Worm (Caenorhabditis elegans): Measurements from ENCODE around the gene T23C6.4.

Gene T23C6.4

ce11 chrX:17149877-17150490, at the start of gene T23C6.4:
Gene T23C6.4 (minus strand): TSS chrX:17149927.
- TF ChIP-seq nfya-1 (tag; optimal IDR thresholded peaks at IDR 0.05) (peak; percentile 3), eyg-1 (tag; optimal IDR thresholded peaks at IDR 0.05) (no peak), unc-42 (tag; optimal IDR thresholded peaks at IDR 0.05) (no peak), sdc-2 (tag; optimal IDR thresholded peaks at IDR 0.05) (peak; percentile 32), ceh-6 (GFP tag; optimal IDR thresholded peaks at IDR 0.05) (no peak), hlh-13 (GFP tag; optimal IDR thresholded peaks at IDR 0.05) (no peak), F13H6.1 (tag; optimal IDR thresholded peaks at IDR 0.05) (no peak), K09A11.1 (tag; optimal IDR thresholded peaks at IDR 0.05; ENCODE audit: insufficient read depth) (no peak)

DNA sequence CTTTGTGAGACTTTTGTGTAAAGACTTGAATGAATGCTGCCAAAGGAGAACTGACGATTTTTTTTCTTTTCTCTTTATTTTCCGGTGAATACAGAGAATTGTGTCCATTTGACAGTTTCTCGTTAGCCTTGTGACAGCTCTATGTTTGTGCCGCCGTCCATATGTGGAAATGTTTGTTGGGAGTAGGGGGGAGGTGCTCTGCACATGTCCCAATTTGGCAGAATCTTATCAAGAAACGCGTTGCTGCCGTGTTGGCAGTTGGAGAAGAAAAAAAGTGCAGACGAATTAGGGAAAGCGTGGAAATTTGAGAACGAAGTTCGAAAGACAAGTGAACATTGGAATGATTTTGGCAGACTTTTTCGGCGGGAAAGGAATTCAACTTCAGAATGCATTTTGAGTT, 48.1 kb upstream of the T23C6.4 start:
- TF ChIP-seq unc-55 (GFP tag; optimal IDR thresholded peaks at IDR 0.05) (no peak), nhr-11 (tag; optimal IDR thresholded peaks at IDR 0.05) (no peak)

DNA sequence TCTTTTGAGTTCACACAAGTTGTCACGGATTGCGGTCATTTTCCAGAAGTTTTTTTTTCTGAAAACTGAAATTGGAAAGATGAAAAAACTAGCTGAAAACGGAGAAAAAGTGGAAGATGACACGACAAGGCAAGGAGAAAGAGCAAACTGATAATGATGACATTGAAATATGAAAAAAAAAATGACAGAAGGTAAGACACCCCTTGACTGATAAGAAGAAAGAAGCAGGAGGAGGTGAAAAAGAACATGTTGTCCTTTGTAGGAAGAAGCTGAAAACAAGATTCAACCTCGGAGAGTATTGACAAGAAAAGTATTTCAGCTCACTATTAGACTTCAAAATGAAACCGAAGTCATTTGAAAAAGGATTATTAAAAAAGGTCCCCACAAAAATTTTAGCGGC, 45.4 kb upstream of the T23C6.4 start, which contains the start of gene B0302.5:
TSS of gene B0302.5 (minus strand) at position 58 of the 400 bp plus-strand sequence.
- no peak for TF ChIP-seq ceh-6 (GFP tag; optimal IDR thresholded peaks at IDR 0.05)
- no peak for TF ChIP-seq ceh-48 (tag; optimal IDR thresholded peaks at IDR 0.05)
- TF ChIP-seq fkh-10 (GFP tag; optimal IDR thresholded peaks at IDR 0.05): no peak
- no peak for TF ChIP-seq elt-2 (tag; optimal IDR thresholded peaks at IDR 0.05)
- TF ChIP-seq pqm-1 (tag; optimal IDR thresholded peaks at IDR 0.05): no peak
- TF ChIP-seq elt-4 (tag; optimal IDR thresholded peaks at IDR 0.05): no peak
- TF ChIP-seq unc-55 (GFP tag; optimal IDR thresholded peaks at IDR 0.05): no peak
- no peak for TF ChIP-seq unc-86 (tag; optimal IDR thresholded peaks at IDR 0.05)
- TF ChIP-seq pat-9 (tag; optimal IDR thresholded peaks at IDR 0.05): no peak
- TF ChIP-seq che-1 (tag; optimal IDR thresholded peaks at IDR 0.05): no peak
- TF ChIP-seq npax-4 (tag; optimal IDR thresholded peaks at IDR 0.05): no peak
- no peak for TF ChIP-seq mec-3 (tag; optimal IDR thresholded peaks at IDR 0.05; ENCODE audit: borderline replicate concordance)
- TF ChIP-seq nhr-11 (tag; optimal IDR thresholded peaks at IDR 0.05): no peak
- TF ChIP-seq T23F11.4 (GFP tag; optimal IDR thresholded peaks at IDR 0.05): no peak
- TF ChIP-seq C08G9.2 (tag; optimal IDR thresholded peaks at IDR 0.05): no peak

DNA sequence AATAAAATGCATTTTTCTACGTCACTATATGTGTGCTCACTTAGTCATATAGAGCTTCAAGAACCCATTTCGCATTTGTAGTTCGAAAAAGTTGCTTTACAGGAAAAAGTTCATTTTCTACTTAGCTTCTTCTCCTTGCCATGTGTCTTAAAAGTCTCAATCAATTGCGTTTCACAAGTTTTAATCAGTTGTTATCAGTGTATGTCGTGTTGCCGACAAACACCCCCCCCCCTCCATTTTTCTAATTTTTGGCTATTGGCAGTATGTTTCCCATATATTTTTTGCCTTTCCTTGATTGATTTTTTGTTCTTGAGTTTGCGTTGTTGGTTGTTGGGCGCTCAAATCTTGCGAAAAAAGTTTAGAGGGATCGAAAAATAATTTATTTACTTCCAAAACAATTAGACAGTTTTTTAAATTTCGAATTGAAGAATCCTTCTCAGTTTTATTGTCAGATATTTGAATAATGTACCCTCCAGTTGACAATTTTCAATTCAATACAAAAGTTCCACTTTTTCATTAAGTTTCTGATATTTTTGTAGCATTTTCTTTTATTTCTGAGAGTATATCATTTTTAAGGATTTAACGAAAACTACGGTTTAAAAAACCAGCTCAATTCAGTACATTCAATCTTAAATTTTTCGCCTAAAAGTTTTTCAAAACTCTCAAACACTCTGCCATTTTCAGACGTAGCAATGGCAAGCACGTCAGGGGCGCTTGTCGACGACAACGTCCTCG, 36.1 kb upstream of the T23C6.4 start, which contains the start of gene sid-3:
TSS of gene sid-3 (plus strand) at position 685 of the 735 bp plus-strand sequence.
- no peak for TF ChIP-seq pha-4 (tag; optimal IDR thresholded peaks at IDR 0.05)
- no peak for TF ChIP-seq ceh-48 (tag; optimal IDR thresholded peaks at IDR 0.05)
- no peak for TF ChIP-seq unc-3 (GFP tag; conservative IDR thresholded peaks at IDR 0.05)
- TF ChIP-seq unc-3 (tag; optimal IDR thresholded peaks at IDR 0.05): no peak
- TF ChIP-seq ahr-1 (tag; optimal IDR thresholded peaks at IDR 0.05): no peak
- TF ChIP-seq T23F11.4 (GFP tag; optimal IDR thresholded peaks at IDR 0.05): no peak
- no peak for TF ChIP-seq ceh-6 (GFP tag; optimal IDR thresholded peaks at IDR 0.05)
- TF ChIP-seq ceh-14 (tag; optimal IDR thresholded peaks at IDR 0.05): no peak
- TF ChIP-seq fkh-6 (tag; optimal IDR thresholded peaks at IDR 0.05): no peak
- TF ChIP-seq npax-4 (tag; optimal IDR thresholded peaks at IDR 0.05): no peak
- no peak for TF ChIP-seq nfya-1 (tag; optimal IDR thresholded peaks at IDR 0.05)
- TF ChIP-seq sdc-2 (tag; optimal IDR thresholded peaks at IDR 0.05): no peak
- TF ChIP-seq odd-2 (tag; optimal IDR thresholded peaks at IDR 0.05): no peak
- no peak for TF ChIP-seq ceh-31 (tag; optimal IDR thresholded peaks at IDR 0.05)
- TF ChIP-seq pat-9 (tag; optimal IDR thresholded peaks at IDR 0.05): no peak
- TF ChIP-seq che-1 (tag; optimal IDR thresholded peaks at IDR 0.05): no peak
- no peak for TF ChIP-seq elt-4 (tag; optimal IDR thresholded peaks at IDR 0.05)
- TF ChIP-seq elt-2 (tag; optimal IDR thresholded peaks at IDR 0.05): no peak
- no peak for TF ChIP-seq ceh-19 (GFP tag; optimal IDR thresholded peaks at IDR 0.05)
- TF ChIP-seq unc-55 (GFP tag; optimal IDR thresholded peaks at IDR 0.05): no peak
- no peak for TF ChIP-seq F13H6.1 (tag; optimal IDR thresholded peaks at IDR 0.05)

- peak; percentile 4 for TF ChIP-seq ceh-6 (GFP tag; optimal IDR thresholded peaks at IDR 0.05)
- no peak for TF ChIP-seq ceh-45 (GFP tag; IDR thresholded peaks at IDR 0.05)
- TF ChIP-seq madf-2 (tag; optimal IDR thresholded peaks at IDR 0.05): no peak
- peak; percentile 22 for TF ChIP-seq dve-1 (tag; optimal IDR thresholded peaks at IDR 0.05)
- no peak for TF ChIP-seq ahr-1 (tag; optimal IDR thresholded peaks at IDR 0.05)
- TF ChIP-seq ceh-19 (GFP tag; optimal IDR thresholded peaks at IDR 0.05): peak; percentile 72
- peak; percentile 21 for TF ChIP-seq ceh-48 (tag; optimal IDR thresholded peaks at IDR 0.05)
- TF ChIP-seq T23F11.4 (GFP tag; optimal IDR thresholded peaks at IDR 0.05): no peak
- peak; percentile 42 for TF ChIP-seq unc-42 (tag; optimal IDR thresholded peaks at IDR 0.05)
- no peak for TF ChIP-seq npax-4 (tag; optimal IDR thresholded peaks at IDR 0.05)
- no peak for TF ChIP-seq unc-86 (tag; optimal IDR thresholded peaks at IDR 0.05)
- TF ChIP-seq hlh-8 (tag; optimal IDR thresholded peaks at IDR 0.05): no peak
- TF ChIP-seq ceh-14 (tag; optimal IDR thresholded peaks at IDR 0.05): peak; percentile 73
- no peak for TF ChIP-seq gmeb-2 (tag; optimal IDR thresholded peaks at IDR 0.05)
- no peak for TF ChIP-seq Y22D7AL.16 (tag; optimal IDR thresholded peaks at IDR 0.05)
- no peak for TF ChIP-seq ceh-22 (tag; optimal IDR thresholded peaks at IDR 0.05)
- TF ChIP-seq nhr-11 (tag; optimal IDR thresholded peaks at IDR 0.05): no peak
- TF ChIP-seq pros-1 (tag; optimal IDR thresholded peaks at IDR 0.05): peak; percentile 33
- TF ChIP-seq ref-2 (tag; optimal IDR thresholded peaks at IDR 0.05): peak; percentile 79
These were observed 34.6 kb upstream of the T23C6.4 start for ce11 chrX:17184363-17184762.

Data from whole organism, late embryonic.